Fruit fly (Drosophila melanogaster): ENCODE data around the gene exex.

The exex gene

DNA sequence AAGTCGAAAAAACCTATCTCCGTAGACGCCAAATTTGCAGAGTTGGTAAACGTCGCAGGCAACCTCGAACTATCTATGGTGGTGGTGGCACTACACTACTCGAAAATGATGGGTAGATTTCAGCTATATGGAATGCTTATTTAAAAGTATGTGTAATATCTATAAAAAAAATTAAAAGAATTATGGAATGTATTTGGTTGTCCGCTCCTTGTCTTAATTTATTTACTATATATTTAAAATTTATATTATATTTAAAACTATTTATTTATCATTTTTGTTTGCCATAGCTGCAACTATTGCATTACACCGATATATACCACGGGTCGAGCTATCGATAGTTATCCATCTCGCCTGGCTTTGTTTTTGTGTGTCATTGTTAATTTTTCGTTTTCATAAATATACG is 28.1 kb downstream of the exex start, which contains the start of the genes HP4 and CG8209 (continued):
- TF ChIP-seq CG1603 (tag; optimal IDR thresholded peaks at IDR 0.05) (peak; percentile 22), CG10654 (GFP tag; optimal IDR thresholded peaks at IDR 0.05) (peak; percentile 79), crol (GFP tag; IDR thresholded peaks at IDR 0.05) (no peak), maf-S (GFP tag; optimal IDR thresholded peaks at IDR 0.05) (no peak), mam (GFP tag; optimal IDR thresholded peaks at IDR 0.05) (peak; percentile 75), dm (GFP tag; optimal IDR thresholded peaks at IDR 0.05) (peak; percentile 12), phol (tag; optimal IDR thresholded peaks at IDR 0.05) (peak; percentile 88), CG32772 (GFP tag; IDR thresholded peaks at IDR 0.05) (peak; percentile 83), chm (GFP tag; IDR thresholded peaks at IDR 0.05) (peak; percentile 72), CG3407 (GFP tag; optimal IDR thresholded peaks at IDR 0.05) (peak; percentile 64), CG12391 (tag; optimal IDR thresholded peaks at IDR 0.05) (peak; percentile 95), MESR4 (GFP tag; optimal IDR thresholded peaks at IDR 0.05) (peak; percentile 29), Meics (GFP tag; optimal IDR thresholded peaks at IDR 0.05) (peak; percentile 82), CG34376 (GFP tag; optimal IDR thresholded peaks at IDR 0.05) (peak; percentile 68), pzg (GFP tag; optimal IDR thresholded peaks at IDR 0.05) (peak; percentile 47), gsb (GFP tag; IDR thresholded peaks at IDR 0.05) (0 out of 2 replicates have a peak, but pooled peaks have one; percentile 5), chn (GFP tag; optimal IDR thresholded peaks at IDR 0.05) (peak; percentile 51), CG17186 (GFP tag; optimal IDR thresholded peaks at IDR 0.05) (no peak), tll (GFP tag; optimal IDR thresholded peaks at IDR 0.05) (peak in 1 of 2 experiments; percentile 8), CG1647 (GFP tag; optimal IDR thresholded peaks at IDR 0.05) (peak; percentile 41), fu2 (GFP tag; optimal IDR thresholded peaks at IDR 0.05) (peak; percentile 48), CG4424 (GFP tag; optimal IDR thresholded peaks at IDR 0.05) (peak; percentile 84), CG7786 (GFP tag; optimal IDR thresholded peaks at IDR 0.05) (peak; percentile 47), al (GFP tag; IDR thresholded peaks at IDR 0.05) (peak; percentile 82), Trl (optimal IDR thresholded peaks at IDR 0.05) (no peak), Trl (GFP tag; optimal IDR thresholded peaks at IDR 0.05) (peak; percentile 68), z (GFP tag; IDR thresholded peaks at IDR 0.05) (no peak), hb (GFP tag; IDR thresholded peaks at IDR 0.05; ENCODE audit: partially characterized antibody) (peak; percentile 88), Doc3 (GFP tag; IDR thresholded peaks at IDR 0.05; ENCODE audit: partially characterized antibody) (peak; percentile 96), CG15601 (tag; optimal IDR thresholded peaks at IDR 0.05) (peak; percentile 79), CG30431 (GFP tag; optimal IDR thresholded peaks at IDR 0.05) (peak; percentile 60), HLH3B (GFP tag; IDR thresholded peaks at IDR 0.05) (peak; percentile 84), CG6854 (GFP tag; optimal IDR thresholded peaks at IDR 0.05) (peak; percentile 54), gce (GFP tag; IDR thresholded peaks at IDR 0.05) (0 out of 3 replicates have a peak, but pooled peaks have one; percentile 37), gcm (GFP tag; optimal IDR thresholded peaks at IDR 0.05) (peak; percentile 85), CG8765 (GFP tag; IDR thresholded peaks at IDR 0.05) (peak; percentile 76), vvl (GFP tag; IDR thresholded peaks at IDR 0.05) (peak; percentile 95), emc (GFP tag; optimal IDR thresholded peaks at IDR 0.05) (peak; percentile 54), nerfin-1 (tag; optimal IDR thresholded peaks at IDR 0.05) (peak; percentile 61), TFAM (GFP tag; optimal IDR thresholded peaks at IDR 0.05) (no peak), stwl (tag; optimal IDR thresholded peaks at IDR 0.05) (peak; percentile 77), vnd (GFP tag; IDR thresholded peaks at IDR 0.05; ENCODE audit: partially characterized antibody) (peak; percentile 95), CG31365 (tag; optimal IDR thresholded peaks at IDR 0.05) (no peak), gcm2 (GFP tag; optimal IDR thresholded peaks at IDR 0.05) (peak; percentile 52), pita (GFP tag; optimal IDR thresholded peaks at IDR 0.05) (no peak), Hey (tag; optimal IDR thresholded peaks at IDR 0.05) (no peak), Nf-YC (tag; optimal IDR thresholded peaks at IDR 0.05) (peak; percentile 77), insv (GFP tag; optimal IDR thresholded peaks at IDR 0.05) (peak in 1 of 2 experiments; percentile 38), CG12236 (GFP tag; optimal IDR thresholded peaks at IDR 0.05) (no peak), CG42726 (GFP tag; IDR thresholded peaks at IDR 0.05; ENCODE audit: partially characterized antibody) (peak; percentile 76; the same call in 1 of the 2 replicates), CG9437 (GFP tag; optimal IDR thresholded peaks at IDR 0.05) (peak; percentile 35)

Data from whole organism, embryonic.